Worm (Caenorhabditis elegans) whole organism, late embryonic: Measurements from ENCODE around the gene Y48B6A.10.

Experiments used
- C08G9.2 ChIP-seq: sonication (generic microtip); optimal IDR thresholded peaks from 2 replicates; lab custom pipeline; 2016; ENCODE audit warnings: mild to moderate bottlenecking, missing genetic modification characterization, moderate library complexity, missing compliant biosample characterization
- C38D4.7 ChIP-seq: fragments of 200-800 bp; sonication (Bioruptor generic); optimal IDR thresholded peaks from 2 replicates; lab custom pipeline; 2018; ENCODE audit warnings: mild to moderate bottlenecking, missing genetic modification characterization, moderate library complexity, missing compliant biosample characterization
- F13H6.1 ChIP-seq: sonication (generic microtip); optimal IDR thresholded peaks from 2 replicates; lab custom pipeline; 2016; ENCODE audit warnings: missing genetic modification characterization, missing compliant biosample characterization
- K09A11.1 ChIP-seq: sonication (generic microtip); optimal IDR thresholded peaks from 2 replicates; lab custom pipeline; 2017; ENCODE audit warnings: antibody characterized with exemption, mild to moderate bottlenecking, missing genetic modification characterization, missing compliant biosample characterization; ENCODE audit not compliant: insufficient read depth
- ama-1 ChIP-seq: fragments of 150-350 bp; optimal IDR thresholded peaks from 2 replicates; lab custom pipeline; 2014
- ceh-14 ChIP-seq: sonication (generic microtip); optimal IDR thresholded peaks from 2 replicates; lab custom pipeline; 2016; ENCODE audit warnings: missing genotype, missing genetic modification characterization, missing compliant biosample characterization
- ceh-19 ChIP-seq: fragments of 200-800 bp; sonication (Bioruptor generic); optimal IDR thresholded peaks from 2 replicates; lab custom pipeline; 2018; ENCODE audit warnings: mild to moderate bottlenecking, missing genetic modification characterization, missing compliant biosample characterization
- ceh-2 ChIP-seq: sonication (generic microtip); optimal IDR thresholded peaks from 2 replicates; lab custom pipeline; 2016; ENCODE audit warnings: missing genotype, missing genetic modification characterization, missing compliant biosample characterization
- ceh-22 ChIP-seq: sonication (generic microtip); optimal IDR thresholded peaks from 2 replicates; lab custom pipeline; 2017; ENCODE audit warnings: missing biosample characterization, missing genetic modification characterization
- ceh-24 ChIP-seq: sonication (generic microtip); optimal IDR thresholded peaks from 2 replicates; lab custom pipeline; 2016; ENCODE audit warnings: mild to moderate bottlenecking, missing genetic modification characterization, missing compliant biosample characterization
- ceh-30 ChIP-seq: fragments of 150-350 bp; optimal IDR thresholded peaks from 2 replicates; lab custom pipeline; 2014; ENCODE audit warnings: missing biosample characterization, missing genetic modification characterization
- ceh-31 ChIP-seq: sonication (generic microtip); optimal IDR thresholded peaks from 2 replicates; lab custom pipeline; 2016; ENCODE audit warnings: missing genetic modification characterization, missing compliant biosample characterization
- ceh-34 ChIP-seq: sonication (generic microtip); optimal IDR thresholded peaks from 2 replicates; lab custom pipeline; 2016; ENCODE audit warnings: mild to moderate bottlenecking, missing genetic modification characterization, missing compliant biosample characterization
- ceh-45 ChIP-seq: fragments of 200-800 bp; sonication (Bioruptor generic); IDR thresholded peaks from 2 replicates; pipeline ENCODE4 v1.3.6; 2022; ENCODE audit warnings: missing genetic modification reagents, missing genetic modification characterization, missing compliant biosample characterization
- ceh-48 ChIP-seq: sonication (generic microtip); optimal IDR thresholded peaks from 2 replicates; lab custom pipeline; 2016; ENCODE audit warnings: missing genetic modification characterization, inconsistent platforms, missing compliant biosample characterization
- che-1 ChIP-seq: sonication (generic microtip); optimal IDR thresholded peaks from 2 replicates; lab custom pipeline; 2016; ENCODE audit warnings: mild to moderate bottlenecking, missing genetic modification characterization, missing compliant biosample characterization
- dmd-4 ChIP-seq: sonication (generic microtip); optimal IDR thresholded peaks from 2 replicates; lab custom pipeline; 2016; ENCODE audit warnings: borderline replicate concordance, missing genetic modification characterization, missing compliant biosample characterization
- dve-1 ChIP-seq: sonication (generic microtip); optimal IDR thresholded peaks from 2 replicates; lab custom pipeline; 2017; ENCODE audit warnings: antibody characterized with exemption, mild to moderate bottlenecking, missing genetic modification characterization, missing compliant biosample characterization
- elt-2 ChIP-seq: sonication (generic microtip); optimal IDR thresholded peaks from 2 replicates; lab custom pipeline; 2016; ENCODE audit warnings: missing genetic modification reagents, missing genetic modification characterization, missing compliant biosample characterization
- elt-4 ChIP-seq: sonication (generic microtip); optimal IDR thresholded peaks from 2 replicates; lab custom pipeline; 2016; ENCODE audit warnings: missing genetic modification characterization, missing compliant biosample characterization
- ets-4 ChIP-seq: sonication (generic microtip); optimal IDR thresholded peaks from 2 replicates; lab custom pipeline; 2016; ENCODE audit warnings: missing genetic modification characterization, missing compliant biosample characterization
- eyg-1 ChIP-seq: sonication (generic microtip); optimal IDR thresholded peaks from 2 replicates; lab custom pipeline; 2016; ENCODE audit warnings: missing genotype, missing genetic modification characterization, missing compliant biosample characterization
- fax-1 ChIP-seq: sonication (generic microtip); optimal IDR thresholded peaks from 2 replicates; lab custom pipeline; 2016; ENCODE audit warnings: missing genotype, missing genetic modification characterization, missing compliant biosample characterization
- fkh-10 ChIP-seq: fragments of 150-350 bp; optimal IDR thresholded peaks from 2 replicates; lab custom pipeline; 2014; ENCODE audit warnings: missing biosample characterization, missing genetic modification reagents, missing genetic modification characterization
- fkh-6 ChIP-seq: sonication (generic microtip); optimal IDR thresholded peaks from 2 replicates; lab custom pipeline; 2016; ENCODE audit warnings: missing genetic modification characterization, missing compliant biosample characterization
- hlh-13 ChIP-seq: fragments of 200-800 bp; sonication (Bioruptor generic); optimal IDR thresholded peaks from 2 replicates; lab custom pipeline; 2018; ENCODE audit warnings: mild to moderate bottlenecking, missing genetic modification characterization, missing compliant biosample characterization
- hlh-15 ChIP-seq: sonication (generic microtip); optimal IDR thresholded peaks from 2 replicates; lab custom pipeline; 2016; ENCODE audit warnings: missing genetic modification characterization, missing compliant biosample characterization
- hlh-30 ChIP-seq: sonication (generic microtip); optimal IDR thresholded peaks from 2 replicates; lab custom pipeline; 2017; ENCODE audit warnings: antibody characterized with exemption, missing genetic modification characterization, missing compliant biosample characterization; ENCODE audit not compliant: insufficient read depth
- hlh-8 ChIP-seq: sonication (generic microtip); optimal IDR thresholded peaks from 2 replicates; lab custom pipeline; 2016; ENCODE audit warnings: missing genotype, missing genetic modification characterization, missing compliant biosample characterization
- lim-6 ChIP-seq: sonication (generic microtip); optimal IDR thresholded peaks from 2 replicates; lab custom pipeline; 2016; ENCODE audit warnings: missing genetic modification characterization, missing compliant biosample characterization
- lin-11 ChIP-seq: fragments of 200-800 bp; sonication (Bioruptor generic); optimal IDR thresholded peaks from 2 replicates; lab custom pipeline; 2018; ENCODE audit warnings: mild to moderate bottlenecking, missing genetic modification characterization, missing compliant biosample characterization
- mec-3 ChIP-seq: sonication (generic microtip); optimal IDR thresholded peaks from 2 replicates; lab custom pipeline; 2016; ENCODE audit warnings: borderline replicate concordance, missing genetic modification characterization, missing compliant biosample characterization
- nfya-1 ChIP-seq: sonication (generic microtip); optimal IDR thresholded peaks from 2 replicates; lab custom pipeline; 2017; ENCODE audit warnings: missing genetic modification characterization, mild to moderate bottlenecking, missing compliant biosample characterization, antibody characterized with exemption, moderate library complexity
- nhr-11 ChIP-seq: fragments of 150-350 bp; optimal IDR thresholded peaks from 2 replicates; lab custom pipeline; 2014; ENCODE audit warnings: missing biosample characterization, missing genetic modification characterization
- nhr-232 ChIP-seq: sonication (generic microtip); optimal IDR thresholded peaks from 2 replicates; lab custom pipeline; 2016; ENCODE audit warnings: missing genetic modification characterization, missing compliant biosample characterization
- npax-4 ChIP-seq: sonication (generic microtip); optimal IDR thresholded peaks from 2 replicates; lab custom pipeline; 2016; ENCODE audit warnings: missing genetic modification characterization, missing compliant biosample characterization
- pax-1 ChIP-seq: fragments of 150-350 bp; optimal IDR thresholded peaks from 2 replicates; lab custom pipeline; 2014; ENCODE audit warnings: missing biosample characterization, missing genetic modification characterization
- ref-2 ChIP-seq: sonication (generic microtip); optimal IDR thresholded peaks from 2 replicates; lab custom pipeline; 2016; ENCODE audit warnings: missing genetic modification characterization, missing compliant biosample characterization
- rnt-1 ChIP-seq: sonication (generic microtip); optimal IDR thresholded peaks from 2 replicates; lab custom pipeline; 2016; ENCODE audit warnings: missing genetic modification characterization, missing compliant biosample characterization
- sdc-2 ChIP-seq: sonication (generic microtip); optimal IDR thresholded peaks from 2 replicates; lab custom pipeline; 2016; ENCODE audit warnings: missing genotype, missing genetic modification characterization, missing compliant biosample characterization
- syd-9 ChIP-seq: sonication (generic microtip); optimal IDR thresholded peaks from 2 replicates; lab custom pipeline; 2016; ENCODE audit warnings: mild to moderate bottlenecking, missing genetic modification characterization, moderate library complexity, missing compliant biosample characterization
- tbx-2 ChIP-seq: sonication (generic microtip); optimal IDR thresholded peaks from 2 replicates; lab custom pipeline; 2016; ENCODE audit warnings: missing genetic modification characterization, missing compliant biosample characterization
- unc-3 ChIP-seq, 2 experiments: fragments of 200-800 bp in 1 of 2; sonication (Bioruptor generic) in 1 of 2; sonication (generic microtip) in 1 of 2; conservative IDR thresholded peaks in 1 of 2; optimal IDR thresholded peaks in 1 of 2; 2 replicates each; pipeline versions ENCODE4 v1.3.6 to Lab custom; 2016 to 2022; ENCODE audit warnings: missing compliant biosample characterization in 2 of 2, missing genetic modification characterization in 2 of 2, missing genetic modification reagents in 1 of 2
- unc-42 ChIP-seq: sonication (generic microtip); optimal IDR thresholded peaks from 2 replicates; lab custom pipeline; 2016; ENCODE audit warnings: missing genotype, missing genetic modification characterization, missing compliant biosample characterization
- unc-55 ChIP-seq: sonication (generic microtip); optimal IDR thresholded peaks from 2 replicates; lab custom pipeline; 2017; ENCODE audit warnings: missing biosample characterization, missing genetic modification reagents, missing genetic modification characterization
- unc-86 ChIP-seq: sonication (generic microtip); optimal IDR thresholded peaks from 2 replicates; lab custom pipeline; 2016; ENCODE audit warnings: missing genetic modification characterization, missing compliant biosample characterization
- zip-5 ChIP-seq: sonication (generic microtip); optimal IDR thresholded peaks from 2 replicates; lab custom pipeline; 2016; ENCODE audit warnings: missing genetic modification characterization, missing compliant biosample characterization

Gene Y48B6A.10

DNA sequence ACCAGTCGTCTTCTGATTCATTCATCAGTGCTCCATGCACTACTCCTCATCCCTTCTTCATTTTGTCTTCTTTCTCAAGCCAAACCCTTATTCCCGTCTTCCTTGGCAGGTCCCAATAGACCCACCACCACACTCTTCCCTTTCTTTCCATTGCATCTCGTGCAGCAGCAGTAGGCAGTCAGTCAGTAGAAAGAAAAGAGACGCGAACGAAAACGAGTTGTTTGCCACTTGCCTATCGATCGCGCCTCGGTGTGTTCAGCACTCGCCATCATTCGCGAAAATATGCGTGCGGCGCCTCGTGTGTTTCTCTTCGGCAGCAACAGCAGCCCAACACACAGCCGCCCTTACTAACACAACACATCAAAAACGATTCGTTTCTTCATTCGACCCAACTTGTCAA is 35.3 kb downstream of the Y48B6A.10 start (continued):
- TF ChIP-seq ets-4 (tag; lab: Kevin White, UChicago) = no peak
- peak; percentile 76 for TF ChIP-seq nfya-1 (tag; lab: Kevin White, UChicago)
- peak; percentile 68 for TF ChIP-seq ceh-48
- TF ChIP-seq ceh-24 (tag; lab: Kevin White, UChicago) = no peak
- peak; percentile 33 for TF ChIP-seq ceh-19 (GFP tag; lab: Kevin White, UChicago)
- no peak for TF ChIP-seq fax-1
- no peak for TF ChIP-seq ceh-14
- no peak for TF ChIP-seq ceh-22
- no peak for TF ChIP-seq dve-1
- no peak for TF ChIP-seq che-1 (tag; lab: Kevin White, UChicago)
- peak; percentile 28 for TF ChIP-seq dmd-4 (tag; lab: Kevin White, UChicago)
- peak; percentile 66 for TF ChIP-seq hlh-30
- no peak for TF ChIP-seq syd-9
- peak; percentile 45 for TF ChIP-seq fkh-10
- TF ChIP-seq C08G9.2 (tag; lab: Kevin White, UChicago) = no peak
- no peak for TF ChIP-seq nhr-11
- no peak for TF ChIP-seq hlh-15 (tag; lab: Kevin White, UChicago)
- TF ChIP-seq elt-4 (tag; lab: Kevin White, UChicago) = no peak
- peak; percentile 49 for TF ChIP-seq ceh-34 (tag; lab: Kevin White, UChicago)
- TF ChIP-seq C38D4.7 (GFP tag; lab: Kevin White, UChicago) = no peak
- no peak for TF ChIP-seq K09A11.1

DNA sequence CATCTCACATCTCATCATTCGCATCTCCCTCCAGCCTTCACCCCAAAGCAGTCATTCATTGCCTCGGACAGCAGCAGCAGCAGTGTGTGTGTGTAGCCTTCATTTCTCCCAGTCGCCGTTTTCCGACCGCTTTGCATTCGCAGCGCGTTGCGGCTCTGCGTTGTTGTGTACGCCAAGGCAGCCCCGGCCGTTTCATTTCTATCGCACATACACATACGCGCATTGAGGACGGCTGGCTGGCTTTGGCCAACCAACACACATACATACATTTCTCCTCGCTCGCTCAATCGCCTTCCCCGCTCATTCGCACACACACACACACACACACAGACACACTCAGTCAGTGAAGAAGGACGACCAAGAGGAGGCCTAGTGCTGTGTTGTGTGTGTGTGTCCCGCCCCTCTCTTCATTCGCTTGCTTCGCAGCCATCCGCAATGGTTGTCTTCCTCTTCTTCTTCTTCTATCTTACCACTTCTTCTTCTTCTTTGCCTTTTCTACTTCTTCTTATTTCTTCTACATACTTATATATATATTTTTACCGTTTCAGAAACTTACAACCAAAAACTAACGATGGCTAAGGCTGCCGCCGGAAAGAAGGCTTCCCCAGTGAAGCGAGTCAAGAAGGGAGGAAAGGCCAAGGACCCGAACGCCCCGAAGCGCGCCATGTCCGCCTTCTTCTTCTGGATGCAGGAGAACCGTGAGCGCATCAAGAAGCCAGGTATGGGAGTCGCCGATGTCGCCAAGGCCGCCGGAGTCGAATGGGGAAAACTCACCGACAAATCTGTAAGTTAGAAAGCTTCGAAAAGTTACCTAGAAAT is 36.1 kb downstream of the Y48B6A.10 start, which contains the start of gene hmg-1.1:
TSS of gene hmg-1.1 (plus strand) at position 549 of the 819 bp plus-strand sequence.
- TF ChIP-seq mec-3 (tag; lab: Kevin White, UChicago) = peak; percentile 15
- peak; percentile 46 for TF ChIP-seq C38D4.7 (GFP tag; lab: Kevin White, UChicago)
- peak; percentile 17 for TF ChIP-seq hlh-13 (GFP tag; lab: Kevin White, UChicago)
- TF ChIP-seq ceh-24 (tag; lab: Kevin White, UChicago) = no peak
- peak; percentile 74 for TF ChIP-seq ceh-22
- TF ChIP-seq sdc-2 (tag; lab: Kevin White, UChicago) = peak; percentile 47
- no peak for TF ChIP-seq eyg-1 (tag; lab: Kevin White, UChicago)
- TF ChIP-seq tbx-2 (tag; lab: Kevin White, UChicago) = peak; percentile 88
- peak; percentile 19 for TF ChIP-seq lin-11 (tag; lab: Kevin White, UChicago)
- TF ChIP-seq ref-2 (tag; lab: Kevin White, UChicago) = peak; percentile 84
- TF ChIP-seq ceh-45 (GFP tag; lab: Robert Waterston, UW) = no peak
- peak; percentile 72 for TF ChIP-seq F13H6.1 (tag; lab: Kevin White, UChicago)
- peak; percentile 19 for TF ChIP-seq hlh-8 (tag; lab: Kevin White, UChicago)
- peak; percentile 48 for TF ChIP-seq ama-1 (lab: Kevin White, UChicago)
- TF ChIP-seq lim-6 (tag; lab: Kevin White, UChicago) = no peak
- TF ChIP-seq K09A11.1 = no peak
- peak; percentile 58 for TF ChIP-seq ets-4 (tag; lab: Kevin White, UChicago)
- TF ChIP-seq rnt-1 (tag; lab: Kevin White, UChicago) = peak; percentile 91
- TF ChIP-seq pax-1 (tag; lab: Kevin White, UChicago) = no peak
- no peak for TF ChIP-seq ceh-30 (tag; lab: Kevin White, UChicago)
- TF ChIP-seq fkh-6 (tag; lab: Kevin White, UChicago) = no peak
- TF ChIP-seq ceh-34 (tag; lab: Kevin White, UChicago) = peak; percentile 89
- peak; percentile 47 for TF ChIP-seq ceh-2
- no peak for TF ChIP-seq hlh-15 (tag; lab: Kevin White, UChicago)
- TF ChIP-seq zip-5 (tag; lab: Kevin White, UChicago) = no peak
- peak; percentile 37 for TF ChIP-seq elt-2 (tag; lab: Kevin White, UChicago)
- TF ChIP-seq che-1 (tag; lab: Kevin White, UChicago) = peak; percentile 54
- peak; percentile 57 for TF ChIP-seq hlh-30
- peak; percentile 26 for TF ChIP-seq nhr-232 (tag; lab: Kevin White, UChicago)
- peak; percentile 53 for TF ChIP-seq dmd-4 (tag; lab: Kevin White, UChicago)
- TF ChIP-seq unc-86 = no peak
- peak; percentile 27 for TF ChIP-seq unc-42 (tag; lab: Kevin White, UChicago)
- peak; percentile 76 for TF ChIP-seq unc-55 (GFP tag; lab: Kevin White, UChicago)
- no peak for TF ChIP-seq npax-4
- TF ChIP-seq nhr-11 = no peak
- TF ChIP-seq unc-3 (GFP tag; conservative IDR thresholded peaks at IDR 0.05; lab: Robert Waterston, UW) = peak; percentile 16; the same call in 1 of the 2 replicates
- no peak for TF ChIP-seq unc-3 (tag; optimal IDR thresholded peaks at IDR 0.05; lab: Kevin White, UChicago)
- peak; percentile 23 for TF ChIP-seq dve-1
- TF ChIP-seq ceh-31 (tag; lab: Kevin White, UChicago) = peak; percentile 87
- peak; percentile 50 for TF ChIP-seq syd-9
- TF ChIP-seq nfya-1 (tag; lab: Kevin White, UChicago) = peak; percentile 95
